Worm (Caenorhabditis elegans) whole organism, L1 larva: ENCODE measurements around the gene lin-3.

Experiments used
- ces-1 ChIP-seq: fragments of 150-350 bp; optimal IDR thresholded peaks from 2 replicates; lab custom pipeline; 2014; ENCODE audit warnings: missing biosample characterization, missing genetic modification reagents, missing genetic modification characterization
- efl-1 ChIP-seq, 4 experiments: fragments of 150-350 bp; optimal IDR thresholded peaks in 3 of 4; peaks in 1 of 4; 1 replicate in 1 of 4; 2 replicates in 3 of 4; lab custom pipeline; 2014; ENCODE audit warnings: missing biosample characterization in 2 of 4, missing genetic modification characterization in 2 of 4, missing genetic modification reagents in 2 of 4
- elt-3 ChIP-seq, 6 experiments: fragments of 150-350 bp in 1 of 6; sonication (generic microtip); optimal IDR thresholded peaks; 2 replicates each; lab custom pipeline; 2017 to 2018; ENCODE audit warnings: missing biosample characterization in 6 of 6, missing genetic modification characterization in 6 of 6, inconsistent platforms in 1 of 6
- fkh-4 ChIP-seq: sonication (generic microtip); optimal IDR thresholded peaks from 2 replicates; lab custom pipeline; 2016; ENCODE audit warnings: missing compliant biosample characterization, missing genetic modification characterization, borderline replicate concordance
- fkh-8 ChIP-seq: sonication (generic microtip); optimal IDR thresholded peaks from 2 replicates; lab custom pipeline; 2016; ENCODE audit warnings: mild to moderate bottlenecking, missing genetic modification characterization, missing compliant biosample characterization
- mep-1 ChIP-seq: fragments of 150-350 bp; optimal IDR thresholded peaks from 2 replicates; lab custom pipeline; 2014; ENCODE audit warnings: missing biosample characterization, missing genetic modification characterization
- nhr-11 ChIP-seq: fragments of 150-350 bp; optimal IDR thresholded peaks from 2 replicates; lab custom pipeline; 2014; ENCODE audit warnings: missing biosample characterization, missing genetic modification characterization
- nhr-237 ChIP-seq: fragments of 150-350 bp; optimal IDR thresholded peaks from 2 replicates; lab custom pipeline; 2014; ENCODE audit warnings: missing biosample characterization, missing genetic modification characterization
- nhr-28 ChIP-seq: fragments of 150-350 bp; optimal IDR thresholded peaks from 2 replicates; lab custom pipeline; 2014; ENCODE audit warnings: missing biosample characterization, missing genetic modification characterization
- pag-3 ChIP-seq: sonication (generic microtip); optimal IDR thresholded peaks from 2 replicates; lab custom pipeline; 2017; ENCODE audit warnings: missing genetic modification characterization, mild to moderate bottlenecking, missing compliant biosample characterization, antibody characterized with exemption, borderline replicate concordance; ENCODE audit not compliant: insufficient read depth
- zag-1 ChIP-seq: fragments of 150-350 bp; optimal IDR thresholded peaks from 2 replicates; lab custom pipeline; 2014; ENCODE audit warnings: missing biosample characterization, missing genetic modification characterization

DNA sequence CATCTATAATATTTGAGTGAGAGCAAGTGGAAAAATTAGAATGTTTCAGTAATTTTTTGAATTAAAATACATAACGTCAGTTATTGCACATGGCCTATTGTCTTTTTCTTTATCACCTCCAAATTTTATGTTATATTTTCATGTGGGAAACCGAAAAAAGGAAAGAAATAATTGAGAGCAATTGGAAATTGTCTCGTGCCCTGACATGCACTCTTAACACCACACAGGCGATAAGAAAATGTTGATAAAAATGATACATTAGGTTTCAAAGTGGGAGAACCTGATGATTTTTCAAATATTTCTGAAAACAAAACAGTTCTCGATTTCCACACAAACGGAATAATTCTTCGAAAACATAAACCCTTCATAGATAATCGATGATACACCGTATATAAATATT lies 38.2 kb upstream of the lin-3 start, which contains the start of gene F13H10.3:
- TF ChIP-seq fkh-8 (tag; lab: Kevin White, UChicago) = no peak
- TF ChIP-seq zag-1 = no peak
- TF ChIP-seq nhr-237 (tag; lab: Kevin White, UChicago) = no peak
- no peak for TF ChIP-seq efl-1 (optimal IDR thresholded peaks at IDR 0.05; lab: Kevin White, UChicago)
- TF ChIP-seq efl-1 (GFP tag; optimal IDR thresholded peaks at IDR 0.05 in 1 of 2; lab: Kevin White, UChicago) = peak in 1 of 2 experiments; percentile 27
- no peak for TF ChIP-seq mep-1 (tag; lab: Kevin White, UChicago)
- no peak for TF ChIP-seq pag-3 (tag; lab: Kevin White, UChicago)
- TF ChIP-seq nhr-11 (tag; lab: Kevin White, UChicago) = no peak
- TF ChIP-seq fkh-4 (tag; lab: Kevin White, UChicago) = no peak
- TF ChIP-seq elt-3 (tag; optimal IDR thresholded peaks at IDR 0.05; lab: Kevin White, UChicago) = no peak
- TF ChIP-seq nhr-28 (tag; lab: Kevin White, UChicago) = no peak
- TF ChIP-seq ces-1 (GFP tag; lab: Kevin White, UChicago) = no peak
